Worm (Caenorhabditis elegans): ENCODE measurements around the gene sly-1.

The sly-1 gene

ce11 chrIII:10505943-10506698 is 737 bp upstream of the sly-1 start:
- TF ChIP-seq unc-39 (tag; optimal IDR thresholded peaks at IDR 0.05) (no peak), pha-4 (tag; optimal IDR thresholded peaks at IDR 0.05) (no peak), mdl-1 (tag; optimal IDR thresholded peaks at IDR 0.05) (no peak)

- TF ChIP-seq fkh-10 (GFP tag; optimal IDR thresholded peaks at IDR 0.05): peak; percentile 90
- no peak for TF ChIP-seq tbx-2 (tag; optimal IDR thresholded peaks at IDR 0.05)
Measured at ce11 chrIII:10512570-10512969, 5.7 kb downstream of the sly-1 start.

- TF ChIP-seq nhr-28 (tag; optimal IDR thresholded peaks at IDR 0.05) (no peak), egl-5 (tag; optimal IDR thresholded peaks at IDR 0.05) (no peak), hmg-11 (tag; optimal IDR thresholded peaks at IDR 0.05) (no peak), pha-4 (tag; optimal IDR thresholded peaks at IDR 0.05) (no peak), lsy-12 (tag; optimal IDR thresholded peaks at IDR 0.05) (no peak), nhr-23 (tag; optimal IDR thresholded peaks at IDR 0.05) (no peak), R02D3.7 (tag; optimal IDR thresholded peaks at IDR 0.05) (no peak), fkh-10 (GFP tag; optimal IDR thresholded peaks at IDR 0.05) (no peak), unc-39 (tag; optimal IDR thresholded peaks at IDR 0.05) (no peak), skn-1 (tag; optimal IDR thresholded peaks at IDR 0.05) (no peak), elt-1 (tag; optimal IDR thresholded peaks at IDR 0.05) (no peak), egl-27 (tag; optimal IDR thresholded peaks at IDR 0.05) (no peak), nhr-12 (tag; optimal IDR thresholded peaks at IDR 0.05) (no peak), fos-1 (tag; optimal IDR thresholded peaks at IDR 0.05) (no peak), tbx-2 (tag; optimal IDR thresholded peaks at IDR 0.05) (no peak)
Measured at ce11 chrIII:10515751-10516150, 8.9 kb downstream of the sly-1 start.

ce11 chrIII:10518884-10519283 is 12.0 kb downstream of the sly-1 start:
- TF ChIP-seq fos-1 (tag; optimal IDR thresholded peaks at IDR 0.05) (no peak), elt-2 (tag; optimal IDR thresholded peaks at IDR 0.05) (no peak), ZK546.5 (tag; optimal IDR thresholded peaks at IDR 0.05) (no peak), fkh-10 (GFP tag; optimal IDR thresholded peaks at IDR 0.05) (no peak), R02D3.7 (tag; optimal IDR thresholded peaks at IDR 0.05) (no peak), nhr-28 (tag; optimal IDR thresholded peaks at IDR 0.05) (no peak), ztf-4 (tag; optimal IDR thresholded peaks at IDR 0.05) (no peak), skn-1 (tag; optimal IDR thresholded peaks at IDR 0.05) (no peak), eor-1 (tag; optimal IDR thresholded peaks at IDR 0.05) (no peak), egl-5 (tag; optimal IDR thresholded peaks at IDR 0.05) (no peak), aly-2 (tag; optimal IDR thresholded peaks at IDR 0.05) (no peak), ceh-82 (tag; optimal IDR thresholded peaks at IDR 0.05) (no peak), lsy-12 (tag; optimal IDR thresholded peaks at IDR 0.05) (no peak), unc-62 (GFP tag; optimal IDR thresholded peaks at IDR 0.05) (no peak), ama-1 (optimal IDR thresholded peaks at IDR 0.05) (no peak), unc-39 (tag; optimal IDR thresholded peaks at IDR 0.05) (no peak)

- no peak for TF ChIP-seq nhr-12 (tag; optimal IDR thresholded peaks at IDR 0.05)
- no peak for TF ChIP-seq ceh-9 (tag; optimal IDR thresholded peaks at IDR 0.05)
- TF ChIP-seq lin-39 (tag; optimal IDR thresholded peaks at IDR 0.05): no peak
- no peak for TF ChIP-seq nhr-25 (tag; optimal IDR thresholded peaks at IDR 0.05)
- no peak for TF ChIP-seq lsy-12 (tag; optimal IDR thresholded peaks at IDR 0.05)
- TF ChIP-seq ceh-82 (tag; optimal IDR thresholded peaks at IDR 0.05): no peak
- no peak for TF ChIP-seq nhr-43 (tag; optimal IDR thresholded peaks at IDR 0.05; ENCODE audit: poor library complexity, severe bottlenecking)
- TF ChIP-seq egl-5 (tag; optimal IDR thresholded peaks at IDR 0.05): no peak
- TF ChIP-seq nhr-28 (tag; optimal IDR thresholded peaks at IDR 0.05): no peak
- no peak for TF ChIP-seq nhr-11 (tag; optimal IDR thresholded peaks at IDR 0.05)
- no peak for TF ChIP-seq snpc-4 (tag; optimal IDR thresholded peaks at IDR 0.05)
- no peak for TF ChIP-seq nhr-237 (tag; optimal IDR thresholded peaks at IDR 0.05)
- TF ChIP-seq elt-3 (tag; optimal IDR thresholded peaks at IDR 0.05): no peak
- TF ChIP-seq pqm-1 (tag; optimal IDR thresholded peaks at IDR 0.05): no peak
- no peak for TF ChIP-seq nfya-1 (tag; optimal IDR thresholded peaks at IDR 0.05; ENCODE audit: insufficient read depth)
- no peak for TF ChIP-seq jun-1 (tag; optimal IDR thresholded peaks at IDR 0.05)
- no peak for TF ChIP-seq fkh-2 (tag; optimal IDR thresholded peaks at IDR 0.05)
Measured at ce11 chrIII:10519615-10520014, 12.8 kb downstream of the sly-1 start.

Data from whole organism, L3 larva.